Worm (Caenorhabditis elegans) whole organism, L4 larva: ENCODE measurements around the gene C08F8.15.
A peak's percentile ranks its signal among the peaks of the same experiment; 100 is the strongest.

Experiments used
- F10B5.3 ChIP-seq: sonication (generic microtip); optimal IDR thresholded peaks from 2 replicates; lab custom pipeline; 2016; ENCODE audit warnings: mild to moderate bottlenecking, missing genetic modification characterization, missing compliant biosample characterization
- R02D3.7 ChIP-seq: fragments of 150-350 bp; sonication (generic microtip); optimal IDR thresholded peaks from 3 replicates; lab custom pipeline; 2014; ENCODE audit warnings: missing biosample characterization, missing genetic modification characterization
- T20F7.1 ChIP-seq: fragments of 200-800 bp; sonication (Bioruptor generic); optimal IDR thresholded peaks from 2 replicates; lab custom pipeline; 2018; ENCODE audit warnings: mild to moderate bottlenecking, missing genetic modification characterization, missing compliant biosample characterization
- aha-1 ChIP-seq: fragments of 150-350 bp; peaks from one replicate; lab custom pipeline; 2014; ENCODE audit warnings: missing biosample characterization, missing genetic modification characterization
- aly-2 ChIP-seq: sonication (generic microtip); optimal IDR thresholded peaks from 2 replicates; lab custom pipeline; 2018; ENCODE audit warnings: missing biosample characterization, missing genetic modification characterization
- attf-4 ChIP-seq: sonication (generic microtip); optimal IDR thresholded peaks from 3 replicates; lab custom pipeline; 2017; ENCODE audit warnings: missing biosample characterization, missing genetic modification characterization
- ceh-32 ChIP-seq: sonication (generic microtip); optimal IDR thresholded peaks from 2 replicates; lab custom pipeline; 2016; ENCODE audit warnings: mild to moderate bottlenecking, missing genetic modification characterization, missing compliant biosample characterization; ENCODE audit not compliant: poor library complexity
- ceh-62 ChIP-seq: sonication (generic microtip); optimal IDR thresholded peaks from 2 replicates; lab custom pipeline; 2017; ENCODE audit warnings: missing biosample characterization, missing genetic modification characterization
- ceh-82 ChIP-seq: sonication (generic microtip); optimal IDR thresholded peaks from 2 replicates; lab custom pipeline; 2017; ENCODE audit warnings: missing biosample characterization, missing genetic modification characterization
- ces-1 ChIP-seq: fragments of 150-350 bp; sonication (generic microtip); optimal IDR thresholded peaks from 4 replicates; lab custom pipeline; 2014; ENCODE audit warnings: missing biosample characterization, missing genetic modification reagents, missing genetic modification characterization
- cey-2 ChIP-seq: sonication (generic microtip); optimal IDR thresholded peaks from 3 replicates; lab custom pipeline; 2017; ENCODE audit warnings: missing genetic modification characterization, mild to moderate bottlenecking, missing compliant biosample characterization, antibody characterized with exemption, borderline replicate concordance; ENCODE audit not compliant: insufficient read depth
- ctbp-1 ChIP-seq: fragments of 200-800 bp; sonication (Bioruptor generic); IDR thresholded peaks from 2 replicates; pipeline ENCODE4 v1.3.6; 2022; ENCODE audit warnings: missing genetic modification reagents, missing genetic modification characterization, missing compliant biosample characterization
- daf-19 ChIP-seq: fragments of 200-800 bp; sonication (Bioruptor generic); conservative IDR thresholded peaks from 2 replicates; pipeline ENCODE4 v1.3.6; 2022; ENCODE audit warnings: missing genetic modification characterization, missing compliant biosample characterization
- dmd-6 ChIP-seq: fragments of 200-800 bp; sonication (Bioruptor generic); IDR thresholded peaks from 2 replicates; pipeline ENCODE4 v1.3.6; 2022; ENCODE audit warnings: missing genetic modification reagents, missing genetic modification characterization, missing compliant biosample characterization
- dmd-8 ChIP-seq: fragments of 200-800 bp; sonication (Bioruptor generic); IDR thresholded peaks from 2 replicates; pipeline ENCODE4 v1.3.6; 2022; ENCODE audit warnings: missing genetic modification characterization, missing compliant biosample characterization
- dmd-9 ChIP-seq: fragments of 200-800 bp; sonication (Bioruptor generic); IDR thresholded peaks from 2 replicates; pipeline ENCODE4 v1.3.6; 2022; ENCODE audit warnings: missing genetic modification reagents, missing genetic modification characterization, missing compliant biosample characterization
- duxl-1 ChIP-seq: sonication (generic microtip); optimal IDR thresholded peaks from 2 replicates; lab custom pipeline; 2016; ENCODE audit warnings: mild to moderate bottlenecking, missing genetic modification characterization, moderate library complexity, missing compliant biosample characterization; ENCODE audit not compliant: poor library complexity
- egl-43 ChIP-seq: fragments of 200-800 bp; sonication (Bioruptor generic); IDR thresholded peaks from 2 replicates; pipeline ENCODE4 v1.3.6; 2022; ENCODE audit warnings: missing genetic modification reagents, missing genetic modification characterization, missing compliant biosample characterization
- fos-1 ChIP-seq: fragments of 150-350 bp; optimal IDR thresholded peaks from 2 replicates; lab custom pipeline; 2014; ENCODE audit warnings: missing biosample characterization, missing genetic modification characterization
- hlh-30 ChIP-seq: sonication (generic microtip); optimal IDR thresholded peaks from 2 replicates; lab custom pipeline; 2017; ENCODE audit warnings: antibody characterized with exemption, mild to moderate bottlenecking, missing genetic modification characterization, missing compliant biosample characterization; ENCODE audit not compliant: insufficient read depth
- jun-1 ChIP-seq: fragments of 150-350 bp; optimal IDR thresholded peaks from 2 replicates; lab custom pipeline; 2014; ENCODE audit warnings: missing biosample characterization, missing genetic modification reagents, missing genetic modification characterization
- lim-7 ChIP-seq: fragments of 200-800 bp; sonication (Bioruptor generic); IDR thresholded peaks from 2 replicates; pipeline ENCODE4 v1.3.6; 2022; ENCODE audit warnings: missing genetic modification characterization, missing compliant biosample characterization
- lin-1 ChIP-seq: fragments of 200-800 bp; sonication (Bioruptor generic); IDR thresholded peaks from 2 replicates; pipeline ENCODE4 v1.3.6; 2022; ENCODE audit warnings: missing genetic modification reagents, missing genetic modification characterization, missing compliant biosample characterization
- lin-29 ChIP-seq: fragments of 200-800 bp; sonication (Bioruptor generic); IDR thresholded peaks from 2 replicates; pipeline ENCODE4 v1.3.6; 2022; ENCODE audit warnings: missing genetic modification reagents, missing genetic modification characterization, missing compliant biosample characterization
- lir-3 ChIP-seq: sonication (generic microtip); optimal IDR thresholded peaks from 2 replicates; lab custom pipeline; 2016; ENCODE audit warnings: mild to moderate bottlenecking, missing genetic modification characterization, missing compliant biosample characterization
- lsy-2 ChIP-seq, 2 experiments: fragments of 150-350 bp in 1 of 2; sonication (generic microtip) in 1 of 2; optimal IDR thresholded peaks; 2 replicates each; lab custom pipeline; 2014 to 2017; ENCODE audit warnings: missing biosample characterization in 2 of 2, missing genetic modification characterization in 2 of 2
- madf-5 ChIP-seq, 2 experiments: fragments of 200-800 bp; sonication (Bioruptor generic); IDR thresholded peaks; 2 replicates each; pipeline ENCODE4 v1.3.6; 2022; ENCODE audit warnings: missing compliant biosample characterization in 2 of 2, missing genetic modification characterization in 2 of 2
- mdl-1 ChIP-seq, 2 experiments: fragments of 150-350 bp in 1 of 2; sonication (generic microtip) in 1 of 2; optimal IDR thresholded peaks; 2 replicates each; lab custom pipeline; 2014 to 2017; ENCODE audit warnings: missing biosample characterization in 2 of 2, missing genetic modification characterization in 2 of 2
- mxl-3 ChIP-seq: fragments of 200-800 bp; sonication (Bioruptor generic); optimal IDR thresholded peaks from 2 replicates; lab custom pipeline; 2018; ENCODE audit warnings: mild to moderate bottlenecking, missing genetic modification characterization, missing compliant biosample characterization
- nhr-11 ChIP-seq: fragments of 150-350 bp; optimal IDR thresholded peaks from 2 replicates; lab custom pipeline; 2014; ENCODE audit warnings: missing biosample characterization, missing genetic modification characterization
- nhr-111 ChIP-seq: fragments of 200-800 bp; sonication (Bioruptor generic); optimal IDR thresholded peaks from 2 replicates; lab custom pipeline; 2018; ENCODE audit warnings: mild to moderate bottlenecking, missing genetic modification characterization, missing compliant biosample characterization
- nhr-25 ChIP-seq: sonication (generic microtip); optimal IDR thresholded peaks from 2 replicates; lab custom pipeline; 2017; ENCODE audit warnings: missing genetic modification characterization, mild to moderate bottlenecking, missing compliant biosample characterization, antibody characterized with exemption, moderate library complexity, borderline replicate concordance; ENCODE audit not compliant: insufficient read depth
- nhr-28 ChIP-seq: fragments of 150-350 bp; optimal IDR thresholded peaks from 2 replicates; lab custom pipeline; 2014; ENCODE audit warnings: missing biosample characterization, missing genetic modification characterization
- nhr-6 ChIP-seq: fragments of 150-350 bp; optimal IDR thresholded peaks from 2 replicates; lab custom pipeline; 2014; ENCODE audit warnings: missing biosample characterization, missing genetic modification characterization
- nhr-76 ChIP-seq: fragments of 150-350 bp; optimal IDR thresholded peaks from 2 replicates; lab custom pipeline; 2014; ENCODE audit warnings: missing biosample characterization, missing genetic modification characterization
- nhr-77 ChIP-seq: fragments of 150-350 bp; optimal IDR thresholded peaks from 2 replicates; lab custom pipeline; 2014; ENCODE audit warnings: missing biosample characterization, missing genetic modification characterization
- pha-4 ChIP-seq, 2 experiments: fragments of 150-350 bp in 1 of 2; fragments of 200-800 bp in 1 of 2; sonication (Bioruptor generic) in 1 of 2; IDR thresholded peaks in 1 of 2; optimal IDR thresholded peaks in 1 of 2; 2 replicates each; pipeline versions ENCODE4 v1.3.6 to Lab custom; 2014 to 2022; ENCODE audit warnings: missing genetic modification characterization in 2 of 2, missing genetic modification reagents in 2 of 2, missing biosample characterization in 1 of 2, missing compliant biosample characterization in 1 of 2
- php-3 ChIP-seq: fragments of 200-800 bp; sonication (Bioruptor generic); IDR thresholded peaks from 2 replicates; pipeline ENCODE4 v1.3.6; 2022; ENCODE audit warnings: missing genetic modification reagents, missing genetic modification characterization, missing compliant biosample characterization
- pqm-1 ChIP-seq: sonication (generic microtip); optimal IDR thresholded peaks from 2 replicates; lab custom pipeline; 2017; ENCODE audit warnings: missing biosample characterization, missing genetic modification characterization
- saeg-2 ChIP-seq: fragments of 200-800 bp; sonication (Bioruptor generic); IDR thresholded peaks from 2 replicates; pipeline ENCODE4 v1.3.6; 2022; ENCODE audit warnings: missing genetic modification reagents, missing genetic modification characterization, missing compliant biosample characterization
- set-16 ChIP-seq: fragments of 200-800 bp; sonication (Bioruptor generic); IDR thresholded peaks from 2 replicates; pipeline ENCODE4 v1.3.6; 2022; ENCODE audit warnings: missing genetic modification reagents, missing genetic modification characterization, missing compliant biosample characterization
- skn-1 ChIP-seq: fragments of 150-350 bp; optimal IDR thresholded peaks from 2 replicates; lab custom pipeline; 2014; ENCODE audit warnings: missing biosample characterization, missing genetic modification characterization
- snpc-4 ChIP-seq: fragments of 150-350 bp; optimal IDR thresholded peaks from 2 replicates; lab custom pipeline; 2014; ENCODE audit warnings: missing biosample characterization, missing genetic modification characterization
- spr-1 ChIP-seq: sonication (generic microtip); optimal IDR thresholded peaks from 2 replicates; lab custom pipeline; 2016; ENCODE audit warnings: mild to moderate bottlenecking, missing genetic modification characterization, missing compliant biosample characterization
- spr-3 ChIP-seq: fragments of 200-800 bp; sonication (Bioruptor generic); optimal IDR thresholded peaks from 2 replicates; lab custom pipeline; 2018; ENCODE audit warnings: mild to moderate bottlenecking, missing genetic modification characterization, missing compliant biosample characterization
- tag-97 ChIP-seq: fragments of 200-800 bp; sonication (Bioruptor generic); IDR thresholded peaks from 2 replicates; pipeline ENCODE4 v1.3.6; 2022; ENCODE audit warnings: missing genetic modification characterization, missing compliant biosample characterization
- tra-1 ChIP-seq: fragments of 200-800 bp; sonication (Bioruptor generic); IDR thresholded peaks from 2 replicates; pipeline ENCODE4 v1.3.6; 2022; ENCODE audit warnings: missing genetic modification reagents, missing genetic modification characterization, missing compliant biosample characterization
- unc-62 ChIP-seq, 3 experiments: fragments of 150-350 bp in 1 of 3; sonication (generic microtip); optimal IDR thresholded peaks in 2 of 3; peaks in 1 of 3; 1 replicate in 1 of 3; 2 replicates in 2 of 3; lab custom pipeline; 2014 to 2017; ENCODE audit warnings: missing biosample characterization in 3 of 3, missing genetic modification characterization in 3 of 3, missing genetic modification reagents in 3 of 3, missing genotype in 1 of 3
- ztf-7 ChIP-seq: fragments of 150-350 bp; optimal IDR thresholded peaks from 2 replicates; lab custom pipeline; 2014; ENCODE audit warnings: missing biosample characterization, missing genetic modification characterization

C08F8.15 gene

DNA sequence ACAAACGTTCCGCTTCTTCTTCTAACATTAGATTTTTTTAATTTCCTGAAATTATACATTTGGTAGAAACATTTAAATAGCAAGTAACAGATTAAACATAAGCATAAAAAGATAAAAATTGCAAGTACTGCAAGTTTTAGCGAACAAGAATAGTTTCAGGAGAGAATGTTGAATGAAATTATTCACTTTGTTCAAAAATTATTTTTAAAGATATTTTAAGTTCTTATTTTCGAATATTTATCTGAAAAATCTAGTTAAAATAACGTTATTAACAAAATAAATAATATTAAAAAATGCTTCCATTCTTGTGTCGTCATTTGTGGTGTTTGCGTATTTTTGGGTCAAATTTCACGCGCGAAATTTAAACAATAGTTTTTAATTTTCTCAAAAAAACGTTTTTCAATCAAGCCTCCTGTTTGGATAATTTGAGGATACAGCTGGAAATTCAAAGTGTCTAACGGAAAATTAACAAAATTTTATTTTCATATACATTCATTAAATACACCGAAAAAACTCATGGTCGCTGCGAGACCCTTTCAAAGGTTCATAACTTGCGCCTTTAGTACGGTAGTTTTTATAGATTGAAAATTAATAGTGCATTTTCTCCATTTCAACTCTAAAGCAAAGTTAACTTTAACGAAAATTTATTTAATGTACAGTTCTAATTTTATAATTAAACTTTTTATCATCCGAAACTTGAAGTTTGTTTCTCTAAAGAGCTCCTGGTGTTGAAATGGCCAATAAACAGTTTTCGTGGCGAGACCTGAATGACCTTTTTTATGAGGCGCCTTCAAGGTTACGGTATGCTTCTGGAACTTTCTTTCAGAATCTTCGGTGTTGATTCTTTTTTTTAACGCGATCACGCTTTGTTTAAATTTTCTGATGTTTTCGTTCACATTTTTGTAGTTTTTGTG, 18.0 kb downstream of the C08F8.15 start, which contains the start of gene skih-2 (continued):
- TF ChIP-seq saeg-2 (no peak), attf-4 (tag; lab: Kevin White, UChicago) (no peak), ces-1 (no peak), ceh-32 (tag; lab: Kevin White, UChicago) (no peak), dmd-6 (no peak), dmd-8 (GFP tag; lab: Robert Waterston, UW) (no peak), spr-3 (GFP tag; lab: Kevin White, UChicago) (no peak), duxl-1 (no peak), unc-62 (GFP tag; optimal IDR thresholded peaks at IDR 0.05 in 1 of 2; lab: Kevin White, UChicago) (no peak), unc-62 (tag; optimal IDR thresholded peaks at IDR 0.05; lab: Kevin White, UChicago) (no peak), nhr-111 (GFP tag; lab: Kevin White, UChicago) (no peak), fos-1 (tag; lab: Kevin White, UChicago) (no peak), pqm-1 (no peak), lsy-2 (tag; optimal IDR thresholded peaks at IDR 0.05; lab: Kevin White, UChicago) (peak in 1 of 2 experiments; percentile 78), cey-2 (tag; lab: Kevin White, UChicago) (no peak), tra-1 (GFP tag; lab: Robert Waterston, UW) (no peak), hlh-30 (tag; lab: Kevin White, UChicago) (peak; percentile 29), skn-1 (no peak), dmd-9 (GFP tag; lab: Robert Waterston, UW) (no peak), lir-3 (tag; lab: Kevin White, UChicago) (no peak), T20F7.1 (GFP tag; lab: Kevin White, UChicago) (peak; percentile 40), nhr-76 (no peak), nhr-25 (tag; lab: Kevin White, UChicago) (no peak), jun-1 (no peak), nhr-77 (peak; percentile 7), madf-5 (GFP tag; IDR thresholded peaks at IDR 0.05; lab: Robert Waterston, UW) (no peak), lin-1 (GFP tag; lab: Robert Waterston, UW) (no peak), php-3 (GFP tag; lab: Robert Waterston, UW) (no peak), nhr-11 (tag; lab: Kevin White, UChicago) (no peak), F10B5.3 (tag; lab: Kevin White, UChicago) (no peak), mxl-3 (GFP tag; lab: Kevin White, UChicago) (no peak), pha-4 (GFP tag; IDR thresholded peaks at IDR 0.05; lab: Robert Waterston, UW) (no peak), pha-4 (tag; optimal IDR thresholded peaks at IDR 0.05; lab: Kevin White, UChicago) (no peak), spr-1 (tag; lab: Kevin White, UChicago) (no peak), nhr-6 (peak; percentile 15), ceh-62 (tag; lab: Kevin White, UChicago) (no peak), set-16 (GFP tag; lab: Robert Waterston, UW) (no peak), lim-7 (GFP tag; lab: Robert Waterston, UW) (no peak), lin-29 (GFP tag; lab: Robert Waterston, UW) (no peak), snpc-4 (tag; lab: Kevin White, UChicago) (no peak), ztf-7 (no peak), aha-1 (tag; lab: Kevin White, UChicago) (no peak), ceh-82 (tag; lab: Kevin White, UChicago) (no peak), ctbp-1 (GFP tag; lab: Robert Waterston, UW) (no peak), tag-97 (GFP tag; lab: Robert Waterston, UW) (no peak), nhr-28 (tag; lab: Kevin White, UChicago) (no peak), daf-19 (GFP tag; lab: Robert Waterston, UW) (no peak), aly-2 (tag; lab: Kevin White, UChicago) (no peak), R02D3.7 (tag; lab: Kevin White, UChicago) (no peak), mdl-1 (tag; optimal IDR thresholded peaks at IDR 0.05; lab: Kevin White, UChicago) (no peak), egl-43 (GFP tag; lab: Robert Waterston, UW) (no peak)
